Worm (Caenorhabditis elegans): ENCODE results near the gene srab-16.

Gene srab-16

ce11 chrV:774875-775359, 7.6 kb upstream of the srab-16 start, which contains the start of gene srbc-58:
srbc-58 (plus strand) TSS chrV:774995.
- TF ChIP-seq ama-1 (optimal IDR thresholded peaks at IDR 0.05) (no peak), sdc-2 (tag; optimal IDR thresholded peaks at IDR 0.05) (no peak), unc-55 (GFP tag; optimal IDR thresholded peaks at IDR 0.05) (no peak), ttx-3 (tag; optimal IDR thresholded peaks at IDR 0.05) (no peak), hlh-6 (tag; optimal IDR thresholded peaks at IDR 0.05) (no peak), odd-2 (tag; optimal IDR thresholded peaks at IDR 0.05) (no peak), fax-1 (tag; optimal IDR thresholded peaks at IDR 0.05) (no peak), pqm-1 (tag; optimal IDR thresholded peaks at IDR 0.05) (no peak), hlh-15 (tag; optimal IDR thresholded peaks at IDR 0.05) (no peak), pax-1 (tag; optimal IDR thresholded peaks at IDR 0.05) (no peak), pat-9 (tag; optimal IDR thresholded peaks at IDR 0.05) (no peak), nhr-232 (tag; optimal IDR thresholded peaks at IDR 0.05) (no peak), ceh-30 (tag; optimal IDR thresholded peaks at IDR 0.05) (no peak), eyg-1 (tag; optimal IDR thresholded peaks at IDR 0.05) (no peak), ref-2 (tag; optimal IDR thresholded peaks at IDR 0.05) (no peak), hlh-30 (tag; optimal IDR thresholded peaks at IDR 0.05; ENCODE audit: insufficient read depth) (no peak), elt-4 (tag; optimal IDR thresholded peaks at IDR 0.05) (no peak), ahr-1 (tag; optimal IDR thresholded peaks at IDR 0.05) (no peak)

- TF ChIP-seq hlh-30 (tag; optimal IDR thresholded peaks at IDR 0.05; ENCODE audit: insufficient read depth) (no peak), ceh-34 (tag; optimal IDR thresholded peaks at IDR 0.05) (no peak), C38D4.7 (GFP tag; optimal IDR thresholded peaks at IDR 0.05) (no peak), tbx-2 (tag; optimal IDR thresholded peaks at IDR 0.05) (no peak), ceh-24 (tag; optimal IDR thresholded peaks at IDR 0.05) (no peak), ceh-30 (tag; optimal IDR thresholded peaks at IDR 0.05) (no peak), npax-4 (tag; optimal IDR thresholded peaks at IDR 0.05) (no peak), che-1 (tag; optimal IDR thresholded peaks at IDR 0.05) (no peak), C08G9.2 (tag; optimal IDR thresholded peaks at IDR 0.05) (no peak), pag-3 (tag; optimal IDR thresholded peaks at IDR 0.05; ENCODE audit: borderline replicate concordance) (no peak), ceh-14 (tag; optimal IDR thresholded peaks at IDR 0.05) (no peak), sox-2 (GFP tag; IDR thresholded peaks at IDR 0.05) (no peak), fkh-6 (tag; optimal IDR thresholded peaks at IDR 0.05) (no peak), sdc-2 (tag; optimal IDR thresholded peaks at IDR 0.05) (no peak), dmd-4 (tag; optimal IDR thresholded peaks at IDR 0.05; ENCODE audit: borderline replicate concordance) (no peak), elt-2 (tag; optimal IDR thresholded peaks at IDR 0.05) (no peak), lin-11 (tag; optimal IDR thresholded peaks at IDR 0.05) (no peak), pha-4 (tag; optimal IDR thresholded peaks at IDR 0.05) (no peak), sox-4 (tag; optimal IDR thresholded peaks at IDR 0.05) (no peak), ceh-9 (tag; optimal IDR thresholded peaks at IDR 0.05) (no peak)
These were observed 5.2 kb upstream of the srab-16 start, which contains the start of gene R09E12.9 for ce11 chrV:777285-777684. R09E12.9 (plus strand) TSS chrV:777600.

ce11 chrV:778339-778738, 4.2 kb upstream of the srab-16 start, which contains the start of gene srbc-59:
srbc-59 (plus strand) TSS chrV:778639.
- no peak for TF ChIP-seq ceh-31 (tag; optimal IDR thresholded peaks at IDR 0.05)

- TF ChIP-seq K09A11.1 (tag; optimal IDR thresholded peaks at IDR 0.05; ENCODE audit: insufficient read depth) (no peak), pha-2 (tag; optimal IDR thresholded peaks at IDR 0.05) (no peak), rnt-1 (tag; optimal IDR thresholded peaks at IDR 0.05) (no peak), Y22D7AL.16 (tag; optimal IDR thresholded peaks at IDR 0.05) (no peak), ceh-48 (tag; optimal IDR thresholded peaks at IDR 0.05) (no peak), elt-2 (tag; optimal IDR thresholded peaks at IDR 0.05) (no peak), ceh-30 (tag; optimal IDR thresholded peaks at IDR 0.05) (no peak), ttx-3 (tag; optimal IDR thresholded peaks at IDR 0.05) (no peak), ama-1 (optimal IDR thresholded peaks at IDR 0.05) (no peak), unc-3 (GFP tag; conservative IDR thresholded peaks at IDR 0.05) (no peak), unc-3 (tag; optimal IDR thresholded peaks at IDR 0.05) (no peak), dve-1 (tag; optimal IDR thresholded peaks at IDR 0.05) (no peak), ref-2 (tag; optimal IDR thresholded peaks at IDR 0.05) (no peak), F13H6.1 (tag; optimal IDR thresholded peaks at IDR 0.05) (no peak)
These were observed 2.5 kb upstream of the srab-16 start, which contains the start of gene srbc-60 for ce11 chrV:779999-780398. srbc-60 (plus strand) TSS chrV:780299.

Measured in whole organism, late embryonic.